Worm (Caenorhabditis elegans): ENCODE results near the gene srb-6.
A peak's percentile ranks its signal among the peaks of the same experiment; 100 is the strongest.

The srb-6 gene

DNA sequence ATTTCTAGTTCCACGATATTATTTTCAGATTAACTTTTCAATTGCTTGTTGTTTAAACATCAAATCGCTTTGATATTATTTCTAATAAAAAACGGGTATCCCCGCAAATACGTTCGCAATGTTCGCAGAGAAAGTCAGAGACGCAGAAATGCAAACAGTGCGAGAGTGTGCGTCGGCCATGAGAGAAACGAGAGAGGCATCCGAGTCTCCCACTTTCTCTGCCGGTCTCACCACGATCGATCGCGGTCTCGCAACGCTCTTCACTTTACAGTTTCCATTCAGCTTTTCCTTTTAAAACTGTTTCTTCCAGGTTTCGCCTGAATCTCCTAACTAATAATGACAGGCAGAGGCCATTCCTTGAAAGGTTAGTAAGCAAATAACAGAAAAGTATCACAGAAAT is 20.4 kb upstream of the srb-6 start, which contains the start of gene F33H1.4:
Gene F33H1.4, plus strand, starts transcription at position 311 of the 400 bp plus-strand sequence.
- no peak for TF ChIP-seq ztf-7 (tag; optimal IDR thresholded peaks at IDR 0.05)
- TF ChIP-seq nhr-41 (GFP tag; IDR thresholded peaks at IDR 0.05) = no peak
- TF ChIP-seq ZK337.2 (GFP tag; IDR thresholded peaks at IDR 0.05) = no peak
- no peak for TF ChIP-seq F26F4.8 (GFP tag; conservative IDR thresholded peaks at IDR 0.05)
- 0 out of 2 replicates have a peak, but pooled peaks have one; percentile 24 for TF ChIP-seq ceh-20 (GFP tag; IDR thresholded peaks at IDR 0.05)
- TF ChIP-seq madf-9 (GFP tag; conservative IDR thresholded peaks at IDR 0.05) = no peak
- no peak for TF ChIP-seq vab-7 (GFP tag; IDR thresholded peaks at IDR 0.05)
- TF ChIP-seq nhr-48 (tag; optimal IDR thresholded peaks at IDR 0.05) = peak; percentile 21
- peak; percentile 12 for TF ChIP-seq nhr-28 (tag; optimal IDR thresholded peaks at IDR 0.05)
- TF ChIP-seq dmd-8 (GFP tag; IDR thresholded peaks at IDR 0.05) = no peak
- TF ChIP-seq lin-39 (tag; optimal IDR thresholded peaks at IDR 0.05) = no peak
- TF ChIP-seq unc-39 (tag; optimal IDR thresholded peaks at IDR 0.05) = no peak
- 0 out of 2 replicates have a peak, but pooled peaks have one; percentile 15 for TF ChIP-seq nhr-42 (GFP tag; IDR thresholded peaks at IDR 0.05)
- TF ChIP-seq tra-1 (GFP tag; IDR thresholded peaks at IDR 0.05) = no peak
- no peak for TF ChIP-seq attf-4 (tag; optimal IDR thresholded peaks at IDR 0.05)
- no peak for TF ChIP-seq lin-1 (GFP tag; IDR thresholded peaks at IDR 0.05)
- TF ChIP-seq F10B5.3 (tag; optimal IDR thresholded peaks at IDR 0.05) = no peak
- TF ChIP-seq mdt-29 (GFP tag; IDR thresholded peaks at IDR 0.05) = no peak
- peak; percentile 99 for TF ChIP-seq lin-13 (GFP tag; optimal IDR thresholded peaks at IDR 0.05)
- TF ChIP-seq unc-62 (GFP tag; optimal IDR thresholded peaks at IDR 0.05 in 1 of 2) = no peak
- no peak for TF ChIP-seq unc-62 (tag; optimal IDR thresholded peaks at IDR 0.05)
- TF ChIP-seq dmd-6 (GFP tag; IDR thresholded peaks at IDR 0.05) = no peak; the same call in 1 of the 2 replicates
- TF ChIP-seq mep-1 (tag; optimal IDR thresholded peaks at IDR 0.05) = no peak
- TF ChIP-seq set-16 (GFP tag; IDR thresholded peaks at IDR 0.05) = no peak
- TF ChIP-seq aly-2 (tag; optimal IDR thresholded peaks at IDR 0.05) = no peak
- TF ChIP-seq madf-5 (GFP tag; IDR thresholded peaks at IDR 0.05) = no peak
- TF ChIP-seq mdl-1 (tag; optimal IDR thresholded peaks at IDR 0.05) = no peak
- TF ChIP-seq jun-1 (tag; optimal IDR thresholded peaks at IDR 0.05) = no peak
- no peak for TF ChIP-seq egl-43 (GFP tag; IDR thresholded peaks at IDR 0.05)
- TF ChIP-seq hmg-1.1 (GFP tag; IDR thresholded peaks at IDR 0.05) = peak; percentile 74
- TF ChIP-seq nhr-6 (tag; optimal IDR thresholded peaks at IDR 0.05) = no peak
- no peak for TF ChIP-seq pqm-1 (tag; optimal IDR thresholded peaks at IDR 0.05)
- no peak for TF ChIP-seq T20F7.1 (GFP tag; optimal IDR thresholded peaks at IDR 0.05)
- TF ChIP-seq nhr-76 (tag; optimal IDR thresholded peaks at IDR 0.05) = no peak
- TF ChIP-seq mes-2 (tag; optimal IDR thresholded peaks at IDR 0.05; ENCODE audit: poor library complexity, severe bottlenecking) = peak; percentile 80
- no peak for TF ChIP-seq ceh-62 (tag; optimal IDR thresholded peaks at IDR 0.05)
- no peak for TF ChIP-seq nhr-111 (GFP tag; optimal IDR thresholded peaks at IDR 0.05)
- peak; percentile 51 for TF ChIP-seq ceh-28 (tag; optimal IDR thresholded peaks at IDR 0.05)
- TF ChIP-seq fkh-10 (GFP tag; optimal IDR thresholded peaks at IDR 0.05) = peak; percentile 3
- peak; percentile 62; the same call in 1 of the 2 replicates for TF ChIP-seq arid-1 (GFP tag; conservative IDR thresholded peaks at IDR 0.05)
- TF ChIP-seq Y48G9A.11 (GFP tag; IDR thresholded peaks at IDR 0.05) = 0 out of 2 replicates have a peak, but pooled peaks have one; percentile 6
- TF ChIP-seq nhr-237 (tag; optimal IDR thresholded peaks at IDR 0.05) = no peak
- no peak for TF ChIP-seq nhr-25 (tag; optimal IDR thresholded peaks at IDR 0.05; ENCODE audit: borderline replicate concordance, insufficient read depth)
- TF ChIP-seq zag-1 (tag; optimal IDR thresholded peaks at IDR 0.05) = no peak
- no peak for TF ChIP-seq pha-4 (GFP tag; IDR thresholded peaks at IDR 0.05)
- no peak for TF ChIP-seq pha-4 (tag; optimal IDR thresholded peaks at IDR 0.05)
- TF ChIP-seq nhr-11 (tag; optimal IDR thresholded peaks at IDR 0.05) = peak; percentile 80
- TF ChIP-seq egl-27 (tag; optimal IDR thresholded peaks at IDR 0.05) = no peak
- TF ChIP-seq snpc-4 (tag; optimal IDR thresholded peaks at IDR 0.05) = no peak
- TF ChIP-seq ctbp-1 (GFP tag; IDR thresholded peaks at IDR 0.05) = no peak
- TF ChIP-seq ceh-82 (tag; optimal IDR thresholded peaks at IDR 0.05) = no peak
- peak; percentile 33; the same call in 1 of the 2 replicates for TF ChIP-seq zfp-3 (GFP tag; conservative IDR thresholded peaks at IDR 0.05)
- TF ChIP-seq skn-1 (tag; optimal IDR thresholded peaks at IDR 0.05) = no peak

Measured in whole organism, L4 larva.